Worm (Caenorhabditis elegans) whole organism, L2 larva: ENCODE data around the gene srx-86.

ENCODE experiments used
- C34F6.9 ChIP-seq: fragments of 150-350 bp; optimal IDR thresholded peaks from 2 replicates; lab custom pipeline; 2014; ENCODE audit warnings: missing biosample characterization, missing genetic modification characterization
- R02D3.7 ChIP-seq: fragments of 150-350 bp; optimal IDR thresholded peaks from 2 replicates; lab custom pipeline; 2014; ENCODE audit warnings: missing biosample characterization, missing genetic modification characterization
- ZK546.5 ChIP-seq: sonication (generic microtip); optimal IDR thresholded peaks from 2 replicates; lab custom pipeline; 2017; ENCODE audit warnings: missing biosample characterization, missing genetic modification characterization
- alr-1 ChIP-seq: fragments of 150-350 bp; optimal IDR thresholded peaks from 2 replicates; lab custom pipeline; 2014; ENCODE audit warnings: missing biosample characterization, missing genetic modification characterization
- aly-2 ChIP-seq: fragments of 150-350 bp; optimal IDR thresholded peaks from 2 replicates; lab custom pipeline; 2014; ENCODE audit warnings: missing biosample characterization, missing genetic modification characterization
- ama-1 ChIP-seq: fragments of 150-350 bp; optimal IDR thresholded peaks from 2 replicates; lab custom pipeline; 2018; ENCODE audit warnings: inconsistent platforms
- blmp-1 ChIP-seq: sonication (generic microtip); optimal IDR thresholded peaks from 2 replicates; lab custom pipeline; 2017; ENCODE audit warnings: missing genetic modification characterization, mild to moderate bottlenecking, missing compliant biosample characterization, antibody characterized with exemption, moderate library complexity; ENCODE audit not compliant: insufficient read depth
- ceh-16 ChIP-seq: fragments of 150-350 bp; optimal IDR thresholded peaks from 2 replicates; lab custom pipeline; 2014; ENCODE audit warnings: missing biosample characterization, missing genetic modification characterization
- crh-2 ChIP-seq: sonication (generic microtip); optimal IDR thresholded peaks from 2 replicates; lab custom pipeline; 2017; ENCODE audit warnings: missing biosample characterization, missing genetic modification characterization
- dmd-4 ChIP-seq: sonication (generic microtip); optimal IDR thresholded peaks from 2 replicates; lab custom pipeline; 2017; ENCODE audit warnings: missing biosample characterization, missing genetic modification characterization
- egl-27 ChIP-seq: sonication (generic microtip); optimal IDR thresholded peaks from 3 replicates; lab custom pipeline; 2017; ENCODE audit warnings: missing biosample characterization, missing genetic modification reagents, missing genetic modification characterization
- elt-3 ChIP-seq: sonication (generic microtip); optimal IDR thresholded peaks from 2 replicates; lab custom pipeline; 2017; ENCODE audit warnings: missing biosample characterization, missing genetic modification characterization
- fos-1 ChIP-seq: fragments of 150-350 bp; optimal IDR thresholded peaks from 2 replicates; lab custom pipeline; 2014; ENCODE audit warnings: missing biosample characterization, missing genetic modification characterization
- gmeb-1 ChIP-seq: fragments of 150-350 bp; optimal IDR thresholded peaks from 2 replicates; lab custom pipeline; 2014; ENCODE audit warnings: missing biosample characterization, missing genetic modification characterization
- lin-11 ChIP-seq: fragments of 150-350 bp; sonication (generic microtip); optimal IDR thresholded peaks from 2 replicates; lab custom pipeline; 2014; ENCODE audit warnings: missing biosample characterization, missing genetic modification characterization, inconsistent platforms, mixed read lengths
- lin-13 ChIP-seq: fragments of 150-350 bp; optimal IDR thresholded peaks from 2 replicates; lab custom pipeline; 2014; ENCODE audit warnings: missing biosample characterization, missing genetic modification reagents, missing genetic modification characterization
- lin-39 ChIP-seq: fragments of 150-350 bp; optimal IDR thresholded peaks from 2 replicates; lab custom pipeline; 2014; ENCODE audit warnings: missing biosample characterization, missing genetic modification reagents, missing genetic modification characterization
- lsy-2 ChIP-seq, 2 experiments: fragments of 150-350 bp in 1 of 2; sonication (generic microtip) in 1 of 2; optimal IDR thresholded peaks; 2 replicates each; lab custom pipeline; 2014 to 2017; ENCODE audit warnings: missing biosample characterization in 2 of 2, missing genetic modification characterization in 2 of 2
- mab-5 ChIP-seq: fragments of 150-350 bp; optimal IDR thresholded peaks from 2 replicates; lab custom pipeline; 2014; ENCODE audit warnings: missing biosample characterization, missing genetic modification characterization
- mbf-1 ChIP-seq: sonication (generic microtip); optimal IDR thresholded peaks from 2 replicates; lab custom pipeline; 2017; ENCODE audit warnings: missing biosample characterization, missing genetic modification characterization
- nhr-12 ChIP-seq: fragments of 150-350 bp; optimal IDR thresholded peaks from 2 replicates; lab custom pipeline; 2014; ENCODE audit warnings: missing biosample characterization, missing genetic modification characterization
- nhr-21 ChIP-seq: fragments of 150-350 bp; optimal IDR thresholded peaks from 2 replicates; lab custom pipeline; 2014; ENCODE audit warnings: missing biosample characterization, missing genetic modification characterization
- nhr-237 ChIP-seq: fragments of 150-350 bp; optimal IDR thresholded peaks from 2 replicates; lab custom pipeline; 2014; ENCODE audit warnings: missing biosample characterization, missing genetic modification characterization
- nhr-25 ChIP-seq: fragments of 150-350 bp; sonication (generic microtip); optimal IDR thresholded peaks from 3 replicates; lab custom pipeline; 2014; ENCODE audit warnings: missing biosample characterization, missing genetic modification characterization
- nhr-6 ChIP-seq: fragments of 150-350 bp; optimal IDR thresholded peaks from 2 replicates; lab custom pipeline; 2014; ENCODE audit warnings: missing biosample characterization, missing genetic modification characterization
- nhr-77 ChIP-seq: fragments of 150-350 bp; optimal IDR thresholded peaks from 2 replicates; lab custom pipeline; 2014; ENCODE audit warnings: missing biosample characterization, missing genetic modification characterization
- peb-1 ChIP-seq: fragments of 150-350 bp; optimal IDR thresholded peaks from 2 replicates; lab custom pipeline; 2014; ENCODE audit warnings: missing biosample characterization, missing genetic modification characterization
- sem-4 ChIP-seq: fragments of 150-350 bp; optimal IDR thresholded peaks from 2 replicates; lab custom pipeline; 2014; ENCODE audit warnings: missing biosample characterization, missing genetic modification reagents, missing genetic modification characterization
- sma-3 ChIP-seq: sonication (generic microtip); optimal IDR thresholded peaks from 2 replicates; lab custom pipeline; 2016; ENCODE audit warnings: missing genetic modification reagents, missing genetic modification characterization, missing compliant biosample characterization
- sma-9 ChIP-seq, 2 experiments: fragments of 150-350 bp in 1 of 2; sonication (generic microtip) in 1 of 2; optimal IDR thresholded peaks; 2 replicates each; lab custom pipeline; 2014 to 2016; ENCODE audit warnings: missing genetic modification characterization in 2 of 2, mild to moderate bottlenecking in 1 of 2, missing biosample characterization in 1 of 2, missing compliant biosample characterization in 1 of 2, missing genetic modification reagents in 1 of 2, moderate library complexity in 1 of 2
- snpc-4 ChIP-seq: fragments of 150-350 bp; optimal IDR thresholded peaks from 2 replicates; lab custom pipeline; 2014; ENCODE audit warnings: missing biosample characterization, missing genetic modification characterization
- unc-55 ChIP-seq: fragments of 150-350 bp; sonication (generic microtip); optimal IDR thresholded peaks from 3 replicates; lab custom pipeline; 2014; ENCODE audit warnings: missing biosample characterization, missing genetic modification reagents, missing genetic modification characterization
- ztf-1 ChIP-seq: fragments of 200-800 bp; sonication (Bioruptor generic); conservative IDR thresholded peaks from 2 replicates; pipeline ENCODE4 v1.3.6; 2022; ENCODE audit warnings: missing genetic modification characterization, missing compliant biosample characterization
- ztf-11 ChIP-seq: sonication (generic microtip); optimal IDR thresholded peaks from 2 replicates; lab custom pipeline; 2017; ENCODE audit warnings: missing biosample characterization, missing genetic modification characterization
- ztf-4 ChIP-seq: fragments of 150-350 bp; optimal IDR thresholded peaks from 2 replicates; lab custom pipeline; 2014; ENCODE audit warnings: missing biosample characterization, missing genetic modification characterization

The srx-86 gene

DNA sequence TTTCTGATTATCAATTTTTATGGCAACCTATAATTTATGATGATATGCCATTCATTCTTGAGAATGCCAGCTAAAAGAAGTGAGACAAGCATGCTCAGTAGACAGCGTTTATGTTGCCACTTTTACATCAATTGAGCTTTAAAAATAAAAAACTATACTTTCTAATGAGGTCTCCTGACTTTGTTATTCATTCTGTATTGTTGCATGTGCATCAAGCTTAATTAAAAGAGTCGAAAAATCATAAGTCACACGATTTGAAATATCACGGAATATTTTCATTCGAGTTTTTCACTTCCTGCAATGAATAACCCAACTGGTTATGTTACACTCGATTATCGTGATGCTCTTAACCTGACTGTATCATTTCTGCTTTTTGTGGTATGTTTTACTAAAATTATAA is at the start of gene srx-86:
Gene srx-86 (plus strand): TSS at position 301 of the 400 bp plus-strand sequence.
- TF ChIP-seq mab-5 (tag; lab: Kevin White, UChicago) (no peak), alr-1 (tag; lab: Kevin White, UChicago) (no peak), nhr-77 (tag; lab: Kevin White, UChicago) (no peak), nhr-12 (tag; lab: Kevin White, UChicago) (no peak), nhr-25 (tag; lab: Kevin White, UChicago) (no peak), elt-3 (tag; lab: Kevin White, UChicago) (no peak), ceh-16 (no peak), sem-4 (tag; lab: Kevin White, UChicago) (no peak), fos-1 (tag; lab: Kevin White, UChicago) (no peak), C34F6.9 (tag; lab: Kevin White, UChicago) (no peak), gmeb-1 (no peak), sma-9 (GFP tag; optimal IDR thresholded peaks at IDR 0.05; lab: Kevin White, UChicago) (no peak), sma-9 (tag; optimal IDR thresholded peaks at IDR 0.05; lab: Kevin White, UChicago) (no peak), ama-1 (no peak), ztf-4 (tag; lab: Kevin White, UChicago) (no peak), peb-1 (no peak), nhr-237 (tag; lab: Kevin White, UChicago) (no peak), lin-39 (tag; lab: Kevin White, UChicago) (no peak), dmd-4 (tag; lab: Kevin White, UChicago) (no peak), ZK546.5 (tag; lab: Kevin White, UChicago) (no peak), unc-55 (no peak)

DNA sequence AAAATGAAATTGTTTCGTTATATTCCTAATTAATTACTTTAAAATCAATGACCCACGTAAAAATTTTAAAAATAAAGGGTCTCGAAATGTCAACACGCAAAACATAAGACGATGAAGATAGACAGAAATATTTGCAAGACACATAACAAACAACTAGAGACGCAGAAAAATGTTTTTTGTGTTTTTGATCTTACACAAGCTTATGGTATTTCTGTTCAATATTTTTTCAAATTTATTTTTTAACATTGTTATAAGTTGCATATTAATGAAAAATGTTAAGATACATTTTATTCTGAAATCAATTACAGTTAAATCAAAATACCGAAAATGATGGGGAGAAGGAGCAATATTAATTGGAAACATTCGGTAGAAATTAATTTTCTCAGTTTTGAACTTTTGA is 49.3 kb upstream of the srx-86 start, which contains the start of gene C55A6.3:
Gene C55A6.3 (minus strand): TSS at position 101 of the 400 bp plus-strand sequence.
- TF ChIP-seq ztf-1 (GFP tag; lab: Robert Waterston, UW) (no peak), snpc-4 (tag; lab: Kevin White, UChicago) (no peak), egl-27 (tag; lab: Kevin White, UChicago) (no peak), crh-2 (tag; lab: Kevin White, UChicago) (no peak), ztf-11 (tag; lab: Kevin White, UChicago) (no peak), C34F6.9 (tag; lab: Kevin White, UChicago) (no peak), ceh-16 (no peak), unc-55 (no peak), nhr-25 (tag; lab: Kevin White, UChicago) (no peak), lin-39 (tag; lab: Kevin White, UChicago) (no peak), mab-5 (tag; lab: Kevin White, UChicago) (no peak), aly-2 (tag; lab: Kevin White, UChicago) (no peak), R02D3.7 (no peak), lin-13 (GFP tag; lab: Kevin White, UChicago) (no peak), lin-11 (no peak)

DNA sequence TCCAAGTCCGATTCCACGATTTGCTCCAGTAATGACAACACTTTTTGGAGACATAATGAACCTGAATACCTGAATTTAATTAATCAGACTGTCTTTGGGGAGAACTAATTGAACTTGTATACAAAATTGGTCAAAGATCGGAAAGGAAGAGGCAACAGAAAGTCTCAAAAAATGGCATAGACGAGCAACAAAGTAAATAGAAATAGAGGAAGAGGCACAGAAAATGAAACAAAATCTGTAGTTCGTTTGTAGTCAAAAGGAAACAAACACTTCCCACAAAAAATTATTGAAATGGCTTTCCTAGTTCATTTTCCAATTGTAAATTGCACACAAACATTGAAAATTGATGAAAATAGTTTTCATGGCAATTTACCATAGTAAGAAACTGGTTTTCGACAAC is 48.1 kb upstream of the srx-86 start, which contains the start of gene C55A6.6:
Gene C55A6.6 (minus strand): TSS at position 61 of the 400 bp plus-strand sequence.
- TF ChIP-seq lsy-2 (tag; optimal IDR thresholded peaks at IDR 0.05; lab: Kevin White, UChicago) (no peak), unc-55 (no peak), ZK546.5 (tag; lab: Kevin White, UChicago) (no peak), sma-9 (GFP tag; optimal IDR thresholded peaks at IDR 0.05; lab: Kevin White, UChicago) (no peak), sma-9 (tag; optimal IDR thresholded peaks at IDR 0.05; lab: Kevin White, UChicago) (no peak), ztf-4 (tag; lab: Kevin White, UChicago) (no peak), crh-2 (tag; lab: Kevin White, UChicago) (no peak), nhr-21 (tag; lab: Kevin White, UChicago) (no peak), nhr-77 (tag; lab: Kevin White, UChicago) (no peak), gmeb-1 (no peak), ztf-1 (GFP tag; lab: Robert Waterston, UW) (no peak), ceh-16 (no peak), blmp-1 (no peak), C34F6.9 (tag; lab: Kevin White, UChicago) (no peak), alr-1 (tag; lab: Kevin White, UChicago) (no peak), R02D3.7 (no peak), nhr-6 (tag; lab: Kevin White, UChicago) (no peak), aly-2 (tag; lab: Kevin White, UChicago) (no peak), mab-5 (tag; lab: Kevin White, UChicago) (no peak)
- TF ChIP-seq, all 48 proteins: peak for 0

DNA sequence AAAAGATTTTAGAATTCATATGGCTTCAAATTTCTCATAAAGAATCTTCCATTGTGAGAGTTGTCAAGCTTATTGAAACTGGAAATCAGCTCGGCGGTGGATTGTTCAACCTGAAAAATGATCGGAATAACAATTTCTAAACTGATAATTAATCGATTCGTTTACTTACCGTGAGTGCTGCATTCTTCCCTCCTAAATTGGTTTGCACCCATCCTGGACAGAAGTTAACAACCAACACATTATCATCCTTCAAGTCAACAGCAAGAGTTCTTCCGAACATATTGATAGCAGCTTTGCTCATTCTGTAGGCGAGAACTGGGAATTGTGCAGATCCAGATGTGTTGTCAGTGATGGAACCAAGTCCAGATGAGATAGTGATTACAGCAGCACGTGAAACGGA is 47.6 kb upstream of the srx-86 start:
- TF ChIP-seq ztf-1 (GFP tag; lab: Robert Waterston, UW) (no peak), R02D3.7 (no peak), sma-3 (GFP tag; lab: Kevin White, UChicago) (no peak), fos-1 (tag; lab: Kevin White, UChicago) (no peak), snpc-4 (tag; lab: Kevin White, UChicago) (no peak), peb-1 (no peak), mbf-1 (tag; lab: Kevin White, UChicago) (no peak), lsy-2 (tag; optimal IDR thresholded peaks at IDR 0.05; lab: Kevin White, UChicago) (no peak)
